Worm (Caenorhabditis elegans) whole organism, late embryonic: Measurements from ENCODE around the gene czw-1.

Experiments
- C08G9.2 ChIP-seq: sonication (generic microtip); optimal IDR thresholded peaks from 2 replicates; lab custom pipeline; 2016; ENCODE audit warnings: mild to moderate bottlenecking, missing genetic modification characterization, moderate library complexity, missing compliant biosample characterization
- C38D4.7 ChIP-seq: fragments of 200-800 bp; sonication (Bioruptor generic); optimal IDR thresholded peaks from 2 replicates; lab custom pipeline; 2018; ENCODE audit warnings: mild to moderate bottlenecking, missing genetic modification characterization, moderate library complexity, missing compliant biosample characterization
- K02D7.2 ChIP-seq: sonication (generic microtip); optimal IDR thresholded peaks from 2 replicates; lab custom pipeline; 2017; ENCODE audit warnings: mild to moderate bottlenecking, missing genetic modification characterization, missing compliant biosample characterization
- T23F11.4 ChIP-seq: fragments of 200-800 bp; sonication (Bioruptor generic); optimal IDR thresholded peaks from 2 replicates; lab custom pipeline; 2018; ENCODE audit warnings: mild to moderate bottlenecking, missing genetic modification characterization, missing compliant biosample characterization
- ama-1 ChIP-seq: fragments of 150-350 bp; optimal IDR thresholded peaks from 2 replicates; lab custom pipeline; 2014
- ceh-18 ChIP-seq: sonication (generic microtip); optimal IDR thresholded peaks from 2 replicates; lab custom pipeline; 2016; ENCODE audit warnings: missing genetic modification characterization, missing compliant biosample characterization
- ceh-19 ChIP-seq: fragments of 200-800 bp; sonication (Bioruptor generic); optimal IDR thresholded peaks from 2 replicates; lab custom pipeline; 2018; ENCODE audit warnings: mild to moderate bottlenecking, missing genetic modification characterization, missing compliant biosample characterization
- ceh-2 ChIP-seq: sonication (generic microtip); optimal IDR thresholded peaks from 2 replicates; lab custom pipeline; 2016; ENCODE audit warnings: missing genotype, missing genetic modification characterization, missing compliant biosample characterization
- ceh-22 ChIP-seq: sonication (generic microtip); optimal IDR thresholded peaks from 2 replicates; lab custom pipeline; 2017; ENCODE audit warnings: missing biosample characterization, missing genetic modification characterization
- ceh-24 ChIP-seq: sonication (generic microtip); optimal IDR thresholded peaks from 2 replicates; lab custom pipeline; 2016; ENCODE audit warnings: mild to moderate bottlenecking, missing genetic modification characterization, missing compliant biosample characterization
- ceh-30 ChIP-seq: fragments of 150-350 bp; optimal IDR thresholded peaks from 2 replicates; lab custom pipeline; 2014; ENCODE audit warnings: missing biosample characterization, missing genetic modification characterization
- ceh-31 ChIP-seq: sonication (generic microtip); optimal IDR thresholded peaks from 2 replicates; lab custom pipeline; 2016; ENCODE audit warnings: missing genetic modification characterization, missing compliant biosample characterization
- ceh-34 ChIP-seq: sonication (generic microtip); optimal IDR thresholded peaks from 2 replicates; lab custom pipeline; 2016; ENCODE audit warnings: mild to moderate bottlenecking, missing genetic modification characterization, missing compliant biosample characterization
- ceh-45 ChIP-seq: fragments of 200-800 bp; sonication (Bioruptor generic); IDR thresholded peaks from 2 replicates; pipeline ENCODE4 v1.3.6; 2022; ENCODE audit warnings: missing genetic modification reagents, missing genetic modification characterization, missing compliant biosample characterization
- ceh-6 ChIP-seq: fragments of 200-800 bp; sonication (Bioruptor generic); optimal IDR thresholded peaks from 2 replicates; lab custom pipeline; 2018; ENCODE audit warnings: mild to moderate bottlenecking, missing genetic modification characterization, missing compliant biosample characterization
- ceh-9 ChIP-seq: sonication (generic microtip); optimal IDR thresholded peaks from 2 replicates; lab custom pipeline; 2016; ENCODE audit warnings: mild to moderate bottlenecking, missing genetic modification characterization, inconsistent platforms, missing compliant biosample characterization
- dve-1 ChIP-seq: sonication (generic microtip); optimal IDR thresholded peaks from 2 replicates; lab custom pipeline; 2017; ENCODE audit warnings: antibody characterized with exemption, mild to moderate bottlenecking, missing genetic modification characterization, missing compliant biosample characterization
- elt-2 ChIP-seq: sonication (generic microtip); optimal IDR thresholded peaks from 2 replicates; lab custom pipeline; 2016; ENCODE audit warnings: missing genetic modification reagents, missing genetic modification characterization, missing compliant biosample characterization
- elt-4 ChIP-seq: sonication (generic microtip); optimal IDR thresholded peaks from 2 replicates; lab custom pipeline; 2016; ENCODE audit warnings: missing genetic modification characterization, missing compliant biosample characterization
- ets-4 ChIP-seq: sonication (generic microtip); optimal IDR thresholded peaks from 2 replicates; lab custom pipeline; 2016; ENCODE audit warnings: missing genetic modification characterization, missing compliant biosample characterization
- fax-1 ChIP-seq: sonication (generic microtip); optimal IDR thresholded peaks from 2 replicates; lab custom pipeline; 2016; ENCODE audit warnings: missing genotype, missing genetic modification characterization, missing compliant biosample characterization
- fkh-6 ChIP-seq: sonication (generic microtip); optimal IDR thresholded peaks from 2 replicates; lab custom pipeline; 2016; ENCODE audit warnings: missing genetic modification characterization, missing compliant biosample characterization
- gmeb-2 ChIP-seq: sonication (generic microtip); optimal IDR thresholded peaks from 2 replicates; lab custom pipeline; 2016; ENCODE audit warnings: missing genetic modification characterization, inconsistent platforms, missing compliant biosample characterization
- hlh-15 ChIP-seq: sonication (generic microtip); optimal IDR thresholded peaks from 2 replicates; lab custom pipeline; 2016; ENCODE audit warnings: missing genetic modification characterization, missing compliant biosample characterization
- hlh-30 ChIP-seq: sonication (generic microtip); optimal IDR thresholded peaks from 2 replicates; lab custom pipeline; 2017; ENCODE audit warnings: antibody characterized with exemption, missing genetic modification characterization, missing compliant biosample characterization; ENCODE audit not compliant: insufficient read depth
- lim-6 ChIP-seq: sonication (generic microtip); optimal IDR thresholded peaks from 2 replicates; lab custom pipeline; 2016; ENCODE audit warnings: missing genetic modification characterization, missing compliant biosample characterization
- lin-11 ChIP-seq: fragments of 200-800 bp; sonication (Bioruptor generic); optimal IDR thresholded peaks from 2 replicates; lab custom pipeline; 2018; ENCODE audit warnings: mild to moderate bottlenecking, missing genetic modification characterization, missing compliant biosample characterization
- madf-2 ChIP-seq: sonication (generic microtip); optimal IDR thresholded peaks from 2 replicates; lab custom pipeline; 2017; ENCODE audit warnings: missing genetic modification characterization, missing compliant biosample characterization
- mec-3 ChIP-seq: sonication (generic microtip); optimal IDR thresholded peaks from 2 replicates; lab custom pipeline; 2016; ENCODE audit warnings: borderline replicate concordance, missing genetic modification characterization, missing compliant biosample characterization
- nfya-1 ChIP-seq: sonication (generic microtip); optimal IDR thresholded peaks from 2 replicates; lab custom pipeline; 2017; ENCODE audit warnings: missing genetic modification characterization, mild to moderate bottlenecking, missing compliant biosample characterization, antibody characterized with exemption, moderate library complexity
- nhr-11 ChIP-seq: fragments of 150-350 bp; optimal IDR thresholded peaks from 2 replicates; lab custom pipeline; 2014; ENCODE audit warnings: missing biosample characterization, missing genetic modification characterization
- npax-4 ChIP-seq: sonication (generic microtip); optimal IDR thresholded peaks from 2 replicates; lab custom pipeline; 2016; ENCODE audit warnings: missing genetic modification characterization, missing compliant biosample characterization
- pag-3 ChIP-seq: sonication (generic microtip); optimal IDR thresholded peaks from 2 replicates; lab custom pipeline; 2016; ENCODE audit warnings: missing compliant biosample characterization, missing genetic modification characterization, borderline replicate concordance
- pat-9 ChIP-seq: fragments of 200-800 bp; sonication (Bioruptor generic); optimal IDR thresholded peaks from 2 replicates; lab custom pipeline; 2018; ENCODE audit warnings: mild to moderate bottlenecking, missing genetic modification characterization, moderate library complexity, missing compliant biosample characterization
- pqm-1 ChIP-seq: sonication (generic microtip); optimal IDR thresholded peaks from 2 replicates; lab custom pipeline; 2016; ENCODE audit warnings: missing genetic modification characterization, missing compliant biosample characterization
- pros-1 ChIP-seq: fragments of 150-350 bp; optimal IDR thresholded peaks from 2 replicates; lab custom pipeline; 2014; ENCODE audit warnings: missing biosample characterization, missing genetic modification reagents, missing genetic modification characterization
- ref-2 ChIP-seq: sonication (generic microtip); optimal IDR thresholded peaks from 2 replicates; lab custom pipeline; 2016; ENCODE audit warnings: missing genetic modification characterization, missing compliant biosample characterization
- sox-2 ChIP-seq: fragments of 200-800 bp; sonication (Bioruptor generic); IDR thresholded peaks from 2 replicates; pipeline ENCODE4 v1.3.6; 2022; ENCODE audit warnings: missing genetic modification reagents, missing genetic modification characterization, missing compliant biosample characterization
- sox-4 ChIP-seq: sonication (generic microtip); optimal IDR thresholded peaks from 2 replicates; lab custom pipeline; 2017; ENCODE audit warnings: mild to moderate bottlenecking, missing genetic modification characterization, inconsistent platforms, missing compliant biosample characterization
- syd-9 ChIP-seq: sonication (generic microtip); optimal IDR thresholded peaks from 2 replicates; lab custom pipeline; 2016; ENCODE audit warnings: mild to moderate bottlenecking, missing genetic modification characterization, moderate library complexity, missing compliant biosample characterization
- unc-3 ChIP-seq, 2 experiments: fragments of 200-800 bp in 1 of 2; sonication (Bioruptor generic) in 1 of 2; sonication (generic microtip) in 1 of 2; conservative IDR thresholded peaks in 1 of 2; optimal IDR thresholded peaks in 1 of 2; 2 replicates each; pipeline versions ENCODE4 v1.3.6 to Lab custom; 2016 to 2022; ENCODE audit warnings: missing compliant biosample characterization in 2 of 2, missing genetic modification characterization in 2 of 2, missing genetic modification reagents in 1 of 2
- unc-42 ChIP-seq: sonication (generic microtip); optimal IDR thresholded peaks from 2 replicates; lab custom pipeline; 2016; ENCODE audit warnings: missing genotype, missing genetic modification characterization, missing compliant biosample characterization
- unc-55 ChIP-seq: sonication (generic microtip); optimal IDR thresholded peaks from 2 replicates; lab custom pipeline; 2017; ENCODE audit warnings: missing biosample characterization, missing genetic modification reagents, missing genetic modification characterization
- ztf-16 ChIP-seq: sonication (generic microtip); optimal IDR thresholded peaks from 2 replicates; lab custom pipeline; 2017; ENCODE audit warnings: missing genetic modification characterization, missing compliant biosample characterization

The czw-1 gene

ce11 chrIV:7909455-7910141 is 37.0 kb downstream of the czw-1 start (continued):
- TF ChIP-seq unc-3 (GFP tag; conservative IDR thresholded peaks at IDR 0.05; lab: Robert Waterston, UW): no peak
- TF ChIP-seq unc-3 (tag; optimal IDR thresholded peaks at IDR 0.05; lab: Kevin White, UChicago): no peak
- no peak for TF ChIP-seq ceh-22 (tag; lab: Kevin White, UChicago)
- no peak for TF ChIP-seq dve-1 (tag; lab: Kevin White, UChicago)
- TF ChIP-seq ets-4: no peak
- no peak for TF ChIP-seq ceh-2 (tag; lab: Kevin White, UChicago)
- TF ChIP-seq pros-1 (tag; lab: Kevin White, UChicago): no peak
- no peak for TF ChIP-seq C38D4.7
- TF ChIP-seq ceh-18 (tag; lab: Kevin White, UChicago): peak; percentile 16
- TF ChIP-seq npax-4 (tag; lab: Kevin White, UChicago): no peak
- no peak for TF ChIP-seq pag-3 (tag; lab: Kevin White, UChicago)
- TF ChIP-seq C08G9.2 (tag; lab: Kevin White, UChicago): no peak
- no peak for TF ChIP-seq T23F11.4 (GFP tag; lab: Kevin White, UChicago)
- no peak for TF ChIP-seq ceh-24 (tag; lab: Kevin White, UChicago)
- no peak for TF ChIP-seq syd-9 (tag; lab: Kevin White, UChicago)
- peak; percentile 6 for TF ChIP-seq ceh-30 (tag; lab: Kevin White, UChicago)
- TF ChIP-seq ceh-45: no peak
- TF ChIP-seq pqm-1 (tag; lab: Kevin White, UChicago): no peak
- no peak for TF ChIP-seq pat-9
- TF ChIP-seq nhr-11 (tag; lab: Kevin White, UChicago): no peak
- peak; percentile 42 for TF ChIP-seq ceh-34 (tag; lab: Kevin White, UChicago)
- TF ChIP-seq ztf-16 (tag; lab: Kevin White, UChicago): no peak
- no peak for TF ChIP-seq K02D7.2 (tag; lab: Kevin White, UChicago)
- no peak for TF ChIP-seq elt-2 (tag; lab: Kevin White, UChicago)
- TF ChIP-seq fax-1 (tag; lab: Kevin White, UChicago): no peak

- TF ChIP-seq C08G9.2 (tag; lab: Kevin White, UChicago) (no peak), ama-1 (no peak), nfya-1 (no peak), unc-55 (GFP tag; lab: Kevin White, UChicago) (no peak), T23F11.4 (GFP tag; lab: Kevin White, UChicago) (no peak), ref-2 (tag; lab: Kevin White, UChicago) (no peak), sox-2 (no peak), ceh-34 (tag; lab: Kevin White, UChicago) (no peak), mec-3 (tag; lab: Kevin White, UChicago) (no peak), ceh-6 (GFP tag; lab: Kevin White, UChicago) (no peak), hlh-15 (tag; lab: Kevin White, UChicago) (no peak), gmeb-2 (no peak)
Measured at ce11 chrIV:7906643-7907042, 40.0 kb downstream of the czw-1 start.

- TF ChIP-seq pqm-1 (tag; lab: Kevin White, UChicago) (no peak), lin-11 (tag; lab: Kevin White, UChicago) (no peak), unc-42 (tag; lab: Kevin White, UChicago) (peak; percentile 8), ceh-31 (tag; lab: Kevin White, UChicago) (peak; percentile 19), fkh-6 (tag; lab: Kevin White, UChicago) (no peak), elt-4 (tag; lab: Kevin White, UChicago) (no peak), ceh-22 (tag; lab: Kevin White, UChicago) (peak; percentile 38), unc-55 (GFP tag; lab: Kevin White, UChicago) (peak; percentile 22), T23F11.4 (GFP tag; lab: Kevin White, UChicago) (no peak), sox-4 (no peak), lim-6 (tag; lab: Kevin White, UChicago) (no peak), hlh-30 (tag; lab: Kevin White, UChicago) (peak; percentile 44), ceh-19 (no peak), ceh-9 (tag; lab: Kevin White, UChicago) (no peak), nhr-11 (tag; lab: Kevin White, UChicago) (no peak), nfya-1 (peak; percentile 26), ama-1 (no peak), hlh-15 (tag; lab: Kevin White, UChicago) (no peak), madf-2 (no peak), ceh-34 (tag; lab: Kevin White, UChicago) (no peak), ztf-16 (tag; lab: Kevin White, UChicago) (no peak)
Measured at ce11 chrIV:7903359-7903758, 43.3 kb downstream of the czw-1 start, which contains the start of gene C49H3.6. C49H3.6 (plus strand) TSS chrIV:7903738.
